Worm (Caenorhabditis elegans) whole organism, young adult: ENCODE results near the gene frpr-5.

Source experiments
- B0035.1 ChIP-seq: sonication (generic microtip); optimal IDR thresholded peaks from 2 replicates; lab custom pipeline; 2016; ENCODE audit warnings: missing genetic modification characterization, mild to moderate bottlenecking, missing compliant biosample characterization, missing genotype, missing genetic modification reagents
- B0336.3 ChIP-seq: fragments of 200-800 bp; sonication (Bioruptor generic); IDR thresholded peaks from 2 replicates; pipeline ENCODE4 v1.3.6; 2022; ENCODE audit warnings: missing genetic modification characterization, missing compliant biosample characterization
- C17E4.6 ChIP-seq: fragments of 200-800 bp; sonication (Bioruptor generic); IDR thresholded peaks from 2 replicates; pipeline ENCODE4 v1.3.6; 2022; ENCODE audit warnings: missing genetic modification reagents, missing genetic modification characterization, missing compliant biosample characterization
- D2030.7 ChIP-seq: fragments of 200-800 bp; sonication (Bioruptor generic); IDR thresholded peaks from 2 replicates; pipeline ENCODE4 v1.3.6; 2022; ENCODE audit warnings: missing genetic modification reagents, missing genetic modification characterization, missing compliant biosample characterization
- F52B5.7 ChIP-seq: sonication (generic microtip); optimal IDR thresholded peaks from 2 replicates; lab custom pipeline; 2016; ENCODE audit warnings: mild to moderate bottlenecking, missing genetic modification characterization, missing compliant biosample characterization
- Y67H2A.10 ChIP-seq: fragments of 200-800 bp; sonication (Bioruptor generic); conservative IDR thresholded peaks from 2 replicates; pipeline ENCODE4 v1.3.6; 2022; ENCODE audit warnings: missing genetic modification reagents, missing genetic modification characterization, missing compliant biosample characterization
- atf-7 ChIP-seq: sonication (generic microtip); optimal IDR thresholded peaks from 2 replicates; lab custom pipeline; 2017; ENCODE audit warnings: mild to moderate bottlenecking, missing genetic modification characterization, missing compliant biosample characterization
- attf-3 ChIP-seq: fragments of 200-800 bp; sonication (Bioruptor generic); conservative IDR thresholded peaks from 2 replicates; pipeline ENCODE4 v1.3.6; 2022; ENCODE audit warnings: missing genetic modification reagents, missing genetic modification characterization, missing compliant biosample characterization
- ceh-100 ChIP-seq: fragments of 200-800 bp; sonication (Bioruptor generic); IDR thresholded peaks from 2 replicates; pipeline ENCODE4 v1.3.6; 2022; ENCODE audit warnings: missing genetic modification reagents, missing genetic modification characterization, missing compliant biosample characterization
- ceh-91 ChIP-seq: fragments of 200-800 bp; sonication (Bioruptor generic); IDR thresholded peaks from 2 replicates; pipeline ENCODE4 v1.3.6; 2022; ENCODE audit warnings: missing genetic modification reagents, missing genetic modification characterization, missing compliant biosample characterization
- dpff-1 ChIP-seq: sonication (generic microtip); optimal IDR thresholded peaks from 2 replicates; lab custom pipeline; 2017; ENCODE audit warnings: mild to moderate bottlenecking, missing genetic modification characterization, missing compliant biosample characterization
- egrh-3 ChIP-seq: fragments of 200-800 bp; sonication (Bioruptor generic); IDR thresholded peaks from 2 replicates; pipeline ENCODE4 v1.3.6; 2022; ENCODE audit warnings: missing genetic modification reagents, missing genetic modification characterization, missing compliant biosample characterization
- fkh-3 ChIP-seq: sonication (generic microtip); optimal IDR thresholded peaks from 2 replicates; lab custom pipeline; 2016; ENCODE audit warnings: mild to moderate bottlenecking, missing genetic modification characterization, missing compliant biosample characterization
- him-1 ChIP-seq: sonication (generic microtip); optimal IDR thresholded peaks from 2 replicates; lab custom pipeline; 2016; ENCODE audit warnings: missing genotype, missing genetic modification reagents, missing genetic modification characterization, missing compliant biosample characterization
- hsf-1 ChIP-seq: fragments of 200-800 bp; sonication (Bioruptor generic); IDR thresholded peaks from 2 replicates; pipeline ENCODE4 v1.3.6; 2022; ENCODE audit warnings: missing genetic modification reagents, missing genetic modification characterization, missing compliant biosample characterization
- let-526 ChIP-seq: fragments of 200-800 bp; sonication (Bioruptor generic); IDR thresholded peaks from 2 replicates; pipeline ENCODE4 v1.3.6; 2022; ENCODE audit warnings: missing genetic modification reagents, missing genetic modification characterization, missing compliant biosample characterization
- madf-6 ChIP-seq: fragments of 200-800 bp; sonication (Bioruptor generic); IDR thresholded peaks from 2 replicates; pipeline ENCODE4 v1.3.6; 2022; ENCODE audit warnings: missing genetic modification reagents, missing genetic modification characterization, missing compliant biosample characterization
- madf-8 ChIP-seq: fragments of 200-800 bp; sonication (Bioruptor generic); conservative IDR thresholded peaks from 2 replicates; pipeline ENCODE4 v1.3.6; 2022; ENCODE audit warnings: missing genetic modification reagents, missing genetic modification characterization, missing compliant biosample characterization
- mcd-1 ChIP-seq: fragments of 200-800 bp; sonication (Bioruptor generic); IDR thresholded peaks from 2 replicates; pipeline ENCODE4 v1.3.6; 2022; ENCODE audit warnings: missing genetic modification reagents, missing genetic modification characterization, missing compliant biosample characterization
- mel-28 ChIP-seq: sonication (generic microtip); optimal IDR thresholded peaks from 2 replicates; lab custom pipeline; 2016; ENCODE audit warnings: borderline replicate concordance, mild to moderate bottlenecking, missing genetic modification characterization, missing compliant biosample characterization
- mes-4 ChIP-seq: sonication (generic microtip); optimal IDR thresholded peaks from 2 replicates; lab custom pipeline; 2016; ENCODE audit warnings: missing genotype, missing genetic modification characterization, missing compliant biosample characterization
- mxl-1 ChIP-seq: sonication (generic microtip); optimal IDR thresholded peaks from 2 replicates; lab custom pipeline; 2016; ENCODE audit warnings: missing genetic modification characterization, missing compliant biosample characterization
- nfya-2 ChIP-seq: fragments of 200-800 bp; sonication (Bioruptor generic); IDR thresholded peaks from 2 replicates; pipeline ENCODE4 v1.3.6; 2022; ENCODE audit warnings: missing genetic modification reagents, missing genetic modification characterization, missing compliant biosample characterization
- nfyb-1 ChIP-seq: fragments of 200-800 bp; sonication (Bioruptor generic); IDR thresholded peaks from 2 replicates; pipeline ENCODE4 v1.3.6; 2022; ENCODE audit warnings: missing genetic modification reagents, missing genetic modification characterization, missing compliant biosample characterization
- nhr-80 ChIP-seq: sonication (generic microtip); optimal IDR thresholded peaks from 2 replicates; lab custom pipeline; 2016; ENCODE audit warnings: missing genetic modification characterization, missing compliant biosample characterization
- nhr-90 ChIP-seq: sonication (generic microtip); optimal IDR thresholded peaks from 2 replicates; lab custom pipeline; 2016; ENCODE audit warnings: missing genotype, mild to moderate bottlenecking, missing genetic modification characterization, missing compliant biosample characterization
- rcor-1 ChIP-seq: fragments of 200-800 bp; sonication (Bioruptor generic); IDR thresholded peaks from 2 replicates; pipeline ENCODE4 v1.3.6; 2022; ENCODE audit warnings: missing genetic modification reagents, missing genetic modification characterization, missing compliant biosample characterization
- repo-1 ChIP-seq: sonication (generic microtip); optimal IDR thresholded peaks from 2 replicates; lab custom pipeline; 2017; ENCODE audit warnings: mild to moderate bottlenecking, missing genetic modification characterization, missing compliant biosample characterization
- snpc-1.1 ChIP-seq: sonication (generic microtip); optimal IDR thresholded peaks from 2 replicates; lab custom pipeline; 2017; ENCODE audit warnings: missing genetic modification characterization, mild to moderate bottlenecking, missing compliant biosample characterization, antibody characterized with exemption, moderate library complexity, missing genotype, missing genetic modification reagents; ENCODE audit not compliant: insufficient read depth
- snpc-1.3 ChIP-seq: sonication (generic microtip); optimal IDR thresholded peaks from 2 replicates; lab custom pipeline; 2017; ENCODE audit warnings: missing genetic modification characterization, mild to moderate bottlenecking, missing compliant biosample characterization, antibody characterized with exemption, moderate library complexity, missing genotype, missing genetic modification reagents; ENCODE audit not compliant: insufficient read depth
- snpc-4 ChIP-seq, 5 experiments: fragments of 150-350 bp in 1 of 5; sonication (generic microtip) in 4 of 5; optimal IDR thresholded peaks; 2 replicates each; lab custom pipeline; 2014 to 2018; ENCODE audit warnings: missing genetic modification characterization in 5 of 5, missing biosample characterization in 3 of 5, antibody characterized with exemption in 2 of 5, mild to moderate bottlenecking in 2 of 5, missing compliant biosample characterization in 2 of 5, missing genotype in 2 of 5, moderate library complexity in 2 of 5, missing genetic modification reagents in 1 of 5
- tbx-9 ChIP-seq: sonication (generic microtip); optimal IDR thresholded peaks from 2 replicates; lab custom pipeline; 2016; ENCODE audit warnings: borderline replicate concordance, missing genetic modification characterization, inconsistent platforms, missing compliant biosample characterization
- zim-3 ChIP-seq: sonication (generic microtip); optimal IDR thresholded peaks from 2 replicates; lab custom pipeline; 2017; ENCODE audit warnings: mild to moderate bottlenecking, missing genetic modification characterization, moderate library complexity, missing compliant biosample characterization
- ztf-22 ChIP-seq: fragments of 200-800 bp; sonication (Bioruptor generic); optimal IDR thresholded peaks from 2 replicates; lab custom pipeline; 2018; ENCODE audit warnings: mild to moderate bottlenecking, missing genetic modification characterization, moderate library complexity, missing compliant biosample characterization
- ztf-6 ChIP-seq: fragments of 200-800 bp; sonication (Bioruptor generic); IDR thresholded peaks from 2 replicates; pipeline ENCODE4 v1.3.6; 2022; ENCODE audit warnings: missing genetic modification reagents, missing genetic modification characterization, missing compliant biosample characterization

frpr-5 gene

DNA sequence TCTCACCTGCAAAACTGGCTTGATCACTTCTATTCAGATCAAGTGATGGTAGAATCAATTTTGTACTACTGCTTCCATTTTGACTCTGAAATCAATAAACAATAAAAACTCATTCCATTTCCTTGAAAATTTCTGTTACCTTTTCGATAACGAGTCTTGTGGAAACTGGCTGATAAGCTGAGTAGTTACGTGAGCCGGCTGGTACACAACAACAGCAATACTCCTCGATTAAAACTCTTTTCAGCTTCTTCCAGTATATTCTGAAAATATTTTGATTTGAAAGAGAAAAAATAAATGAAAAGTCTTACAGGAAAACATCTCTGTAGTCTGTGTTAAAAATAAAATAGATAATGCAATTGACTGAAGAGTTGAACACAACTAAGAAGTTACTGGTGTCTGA is 3.4 kb downstream of the frpr-5 start (continued):
- no peak for TF ChIP-seq madf-6
- no peak for TF ChIP-seq mel-28 (tag; lab: Kevin White, UChicago)
- no peak for TF ChIP-seq egrh-3 (GFP tag; lab: Robert Waterston, UW)
- no peak for TF ChIP-seq fkh-3 (tag; lab: Kevin White, UChicago)

DNA sequence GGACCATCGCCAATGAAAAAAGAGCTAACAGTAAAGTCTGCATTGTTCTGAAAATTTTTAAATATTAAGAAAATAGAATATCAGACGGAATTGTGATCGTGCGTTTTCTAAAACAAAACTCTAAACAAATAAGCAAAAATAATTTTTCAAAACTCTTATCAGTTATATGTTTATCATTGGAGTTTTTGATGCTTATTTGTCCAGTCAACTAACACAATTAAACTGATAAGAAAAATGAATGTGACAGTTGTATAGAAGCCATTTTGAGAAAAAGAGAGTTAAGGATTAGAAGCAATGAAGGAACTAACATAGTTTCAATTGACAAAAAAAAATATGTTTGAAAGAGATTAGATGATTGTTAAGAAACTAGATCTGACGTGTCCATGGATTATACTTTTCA is 5.2 kb downstream of the frpr-5 start, which contains the start of gene ttr-44:
ttr-44 (minus strand) TSS at position 47 of the 400 bp plus-strand sequence.
- peak; percentile 67 for TF ChIP-seq nhr-80 (tag; lab: Kevin White, UChicago)
- no peak for TF ChIP-seq snpc-1.3 (tag; lab: Kevin White, UChicago)

DNA sequence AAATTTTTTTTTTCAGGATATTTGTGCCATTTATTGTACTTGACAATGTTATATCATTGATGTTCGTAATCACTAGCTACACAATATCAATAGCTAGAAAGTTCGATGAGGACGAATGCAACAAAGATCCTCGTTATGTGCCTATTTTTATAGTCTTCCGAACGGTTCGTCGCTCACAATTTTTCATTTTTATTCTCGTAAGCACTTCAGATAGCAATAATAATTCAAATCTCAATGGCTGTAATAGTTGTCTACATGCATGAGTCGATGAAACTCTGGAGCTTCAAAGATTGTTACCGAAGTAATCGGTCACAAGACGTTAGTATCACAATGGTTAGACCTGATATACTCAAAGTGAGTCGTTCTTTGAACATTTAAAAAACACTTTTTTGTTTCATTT is 6.7 kb downstream of the frpr-5 start:
- no peak for TF ChIP-seq mcd-1
- TF ChIP-seq dpff-1 = no peak
- TF ChIP-seq mxl-1 (tag; lab: Kevin White, UChicago) = no peak
- no peak for TF ChIP-seq B0035.1 (tag; lab: Kevin White, UChicago)
- no peak for TF ChIP-seq hsf-1 (GFP tag; lab: Robert Waterston, UW)
- no peak for TF ChIP-seq tbx-9 (tag; lab: Kevin White, UChicago)
- no peak for TF ChIP-seq mes-4 (tag; lab: Kevin White, UChicago)
- no peak for TF ChIP-seq snpc-4 (GFP tag; optimal IDR thresholded peaks at IDR 0.05; lab: Kevin White, UChicago)
- no peak for TF ChIP-seq snpc-4 (tag; optimal IDR thresholded peaks at IDR 0.05; lab: Kevin White, UChicago)
- TF ChIP-seq nfyb-1 (GFP tag; lab: Robert Waterston, UW) = no peak
- no peak for TF ChIP-seq repo-1
- no peak for TF ChIP-seq him-1 (tag; lab: Kevin White, UChicago)
- TF ChIP-seq rcor-1 (GFP tag; lab: Robert Waterston, UW) = no peak
- TF ChIP-seq D2030.7 (GFP tag; lab: Robert Waterston, UW) = no peak
- TF ChIP-seq Y67H2A.10 = no peak
- TF ChIP-seq madf-8 = no peak
- TF ChIP-seq zim-3 (tag; lab: Kevin White, UChicago) = no peak
- TF ChIP-seq let-526 (GFP tag; lab: Robert Waterston, UW) = no peak
- TF ChIP-seq nhr-90 (tag; lab: Kevin White, UChicago) = no peak
- no peak for TF ChIP-seq ceh-91 (GFP tag; lab: Robert Waterston, UW)
- TF ChIP-seq fkh-3 (tag; lab: Kevin White, UChicago) = no peak

DNA sequence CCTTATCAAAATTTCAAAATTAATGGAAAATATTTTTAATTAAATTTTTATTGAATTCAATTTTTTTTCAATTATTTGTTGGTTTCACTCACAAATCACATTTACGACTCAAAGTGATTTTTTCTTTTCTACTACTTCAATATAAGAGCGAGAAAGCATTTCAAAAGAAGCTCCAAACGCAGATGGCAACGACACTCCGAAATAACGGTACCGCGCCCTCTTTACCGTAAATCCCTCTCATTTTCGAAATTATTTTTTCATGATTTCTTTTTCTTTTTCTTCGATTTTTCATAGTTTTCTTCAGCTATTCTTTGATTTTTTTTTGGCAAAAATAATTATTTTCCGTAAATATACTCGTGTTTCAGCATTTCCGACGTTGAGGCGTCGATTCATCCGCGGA is 8.7 kb downstream of the frpr-5 start:
- peak; percentile 86 for TF ChIP-seq attf-3 (GFP tag; lab: Robert Waterston, UW)

DNA sequence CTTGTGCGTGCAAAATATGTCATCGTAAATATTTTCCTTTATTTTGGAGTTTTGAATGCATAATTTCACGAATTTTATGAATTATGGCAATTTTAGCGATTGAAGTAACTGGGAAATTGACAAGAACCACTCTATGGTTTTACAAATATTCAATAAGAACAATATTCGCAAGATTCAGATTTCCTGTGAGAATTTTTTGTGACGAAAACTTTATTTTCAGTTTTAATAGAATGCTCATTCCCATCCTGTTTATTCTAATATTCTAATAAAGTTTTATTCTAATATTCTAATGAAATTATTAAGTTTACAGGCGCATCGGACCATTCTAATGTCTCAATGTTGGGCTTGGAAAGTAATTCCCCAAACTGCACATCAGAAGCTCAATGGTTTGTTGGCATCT is 12.7 kb downstream of the frpr-5 start, which contains the start of gene R11G10.3:
R11G10.3 (plus strand) TSS at position 301 of the 400 bp plus-strand sequence.
- TF ChIP-seq ztf-6 = no peak
- no peak for TF ChIP-seq repo-1
- TF ChIP-seq snpc-1.1 (tag; lab: Kevin White, UChicago) = no peak
- TF ChIP-seq mel-28 (tag; lab: Kevin White, UChicago) = no peak
- no peak for TF ChIP-seq nhr-80 (tag; lab: Kevin White, UChicago)
- no peak for TF ChIP-seq ceh-100 (GFP tag; lab: Robert Waterston, UW)
- no peak for TF ChIP-seq atf-7
- no peak for TF ChIP-seq C17E4.6 (GFP tag; lab: Robert Waterston, UW)
- no peak for TF ChIP-seq ztf-22
- no peak for TF ChIP-seq nfya-2 (GFP tag; lab: Robert Waterston, UW)
- no peak for TF ChIP-seq hsf-1 (GFP tag; lab: Robert Waterston, UW)
- no peak for TF ChIP-seq B0336.3 (GFP tag; lab: Robert Waterston, UW)
- TF ChIP-seq F52B5.7 (tag; lab: Kevin White, UChicago) = no peak
